Worm (Caenorhabditis elegans) whole organism, L4/young adult: ENCODE data around the gene nos-1.

Experiments used
- W03F9.2 ChIP-seq: fragments of 150-350 bp; optimal IDR thresholded peaks from 2 replicates; lab custom pipeline; 2014; ENCODE audit warnings: missing biosample characterization, missing genetic modification characterization
- dao-5 ChIP-seq: sonication (generic microtip); optimal IDR thresholded peaks from 2 replicates; lab custom pipeline; 2016; ENCODE audit warnings: missing genotype, missing genetic modification characterization, moderate library complexity, missing compliant biosample characterization
- him-1 ChIP-seq: sonication (generic microtip); optimal IDR thresholded peaks from 2 replicates; lab custom pipeline; 2016; ENCODE audit warnings: missing genotype, missing genetic modification reagents, missing genetic modification characterization, missing compliant biosample characterization

DNA sequence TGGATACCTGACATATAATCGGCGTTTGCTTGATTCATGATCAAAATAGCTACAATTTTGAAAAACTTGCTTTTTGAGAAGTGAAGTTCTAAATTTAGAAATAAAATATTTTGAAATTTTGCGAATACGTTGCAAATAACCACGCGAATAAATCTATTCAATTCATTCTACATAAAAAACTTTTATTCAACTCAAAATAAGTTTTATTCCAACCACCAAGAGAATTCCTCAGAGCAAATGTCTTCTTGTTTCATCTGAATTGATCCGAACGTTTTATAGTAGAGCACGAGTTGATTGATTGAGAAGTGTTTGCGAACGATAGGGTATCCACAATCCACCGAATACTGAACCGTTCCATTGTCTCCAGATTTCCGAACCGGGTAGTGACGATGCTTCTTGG, 37.2 kb downstream of the nos-1 start, which contains the start of gene F44F4.9:
- no peak for TF ChIP-seq dao-5 (tag; lab: Kevin White, UChicago)
- no peak for TF ChIP-seq W03F9.2 (tag; lab: Kevin White, UChicago)
- TF ChIP-seq him-1 (tag; lab: Kevin White, UChicago), result no peak
